Worm (Caenorhabditis elegans): ENCODE results near the gene gldi-5.

gldi-5 gene

ce11 chrIII:3734007-3734406 is 7.7 kb upstream of the gldi-5 start, which contains the start of gene F34D10.3:
F34D10.3 (plus strand) TSS chrIII:3734255.
- TF ChIP-seq C34F6.9 (tag; optimal IDR thresholded peaks at IDR 0.05) (peak; percentile 30), lsy-2 (tag; optimal IDR thresholded peaks at IDR 0.05) (peak in 1 of 2 experiments; percentile 3), elt-1 (tag; optimal IDR thresholded peaks at IDR 0.05) (no peak), crh-2 (tag; optimal IDR thresholded peaks at IDR 0.05) (no peak), unc-55 (GFP tag; optimal IDR thresholded peaks at IDR 0.05) (peak; percentile 53), nhr-129 (tag; optimal IDR thresholded peaks at IDR 0.05) (peak; percentile 16), zag-1 (tag; optimal IDR thresholded peaks at IDR 0.05) (no peak)

ce11 chrIII:3730475-3730874 is 4.2 kb upstream of the gldi-5 start, which contains the start of gene F34D10.8:
F34D10.8 (plus strand) TSS chrIII:3730775.
- TF ChIP-seq nhr-129 (tag; optimal IDR thresholded peaks at IDR 0.05) (no peak), nhr-11 (tag; optimal IDR thresholded peaks at IDR 0.05) (no peak), R02D3.7 (tag; optimal IDR thresholded peaks at IDR 0.05) (no peak), ceh-82 (tag; optimal IDR thresholded peaks at IDR 0.05) (no peak), nhr-21 (tag; optimal IDR thresholded peaks at IDR 0.05) (no peak), Y55F3AM.14 (GFP tag; optimal IDR thresholded peaks at IDR 0.05) (no peak), nhr-12 (tag; optimal IDR thresholded peaks at IDR 0.05) (no peak), dmd-4 (tag; optimal IDR thresholded peaks at IDR 0.05) (no peak), unc-62 (GFP tag; optimal IDR thresholded peaks at IDR 0.05) (no peak), C34F6.9 (tag; optimal IDR thresholded peaks at IDR 0.05) (no peak), mab-5 (tag; optimal IDR thresholded peaks at IDR 0.05) (no peak), unc-55 (GFP tag; optimal IDR thresholded peaks at IDR 0.05) (no peak), nhr-237 (tag; optimal IDR thresholded peaks at IDR 0.05) (no peak), lin-11 (tag; optimal IDR thresholded peaks at IDR 0.05) (no peak), mdl-1 (tag; optimal IDR thresholded peaks at IDR 0.05) (no peak), fos-1 (tag; optimal IDR thresholded peaks at IDR 0.05) (no peak), ceh-16 (tag; optimal IDR thresholded peaks at IDR 0.05) (no peak)

ce11 chrIII:3729520-3729919 is 3.2 kb upstream of the gldi-5 start, which contains the start of gene F34D10.9:
F34D10.9 (minus strand) TSS chrIII:3729620.
- TF ChIP-seq ztf-1 (GFP tag; conservative IDR thresholded peaks at IDR 0.05) (no peak), sem-4 (tag; optimal IDR thresholded peaks at IDR 0.05) (no peak), nhr-6 (tag; optimal IDR thresholded peaks at IDR 0.05) (no peak), alr-1 (tag; optimal IDR thresholded peaks at IDR 0.05) (no peak), lin-39 (tag; optimal IDR thresholded peaks at IDR 0.05) (no peak), ama-1 (optimal IDR thresholded peaks at IDR 0.05) (no peak), unc-55 (GFP tag; optimal IDR thresholded peaks at IDR 0.05) (no peak), nhr-10 (tag; optimal IDR thresholded peaks at IDR 0.05) (no peak), nhr-25 (tag; optimal IDR thresholded peaks at IDR 0.05) (no peak), ZK546.5 (tag; optimal IDR thresholded peaks at IDR 0.05) (no peak), zag-1 (tag; optimal IDR thresholded peaks at IDR 0.05) (no peak), R02D3.7 (tag; optimal IDR thresholded peaks at IDR 0.05) (no peak), mdl-1 (tag; optimal IDR thresholded peaks at IDR 0.05) (no peak), unc-62 (GFP tag; optimal IDR thresholded peaks at IDR 0.05) (no peak), lin-11 (tag; optimal IDR thresholded peaks at IDR 0.05) (no peak), Y55F3AM.14 (GFP tag; optimal IDR thresholded peaks at IDR 0.05) (no peak), mab-5 (tag; optimal IDR thresholded peaks at IDR 0.05) (no peak), nhr-11 (tag; optimal IDR thresholded peaks at IDR 0.05) (no peak)

- TF ChIP-seq R02D3.7 (tag; optimal IDR thresholded peaks at IDR 0.05) (no peak), ztf-4 (tag; optimal IDR thresholded peaks at IDR 0.05) (no peak), unc-62 (GFP tag; optimal IDR thresholded peaks at IDR 0.05) (no peak), nhr-6 (tag; optimal IDR thresholded peaks at IDR 0.05) (no peak), nhr-10 (tag; optimal IDR thresholded peaks at IDR 0.05) (no peak), elt-3 (tag; optimal IDR thresholded peaks at IDR 0.05) (no peak), F13H6.1 (tag; optimal IDR thresholded peaks at IDR 0.05) (no peak), lin-13 (GFP tag; optimal IDR thresholded peaks at IDR 0.05) (no peak), ztf-1 (GFP tag; conservative IDR thresholded peaks at IDR 0.05) (no peak), sma-9 (GFP tag; optimal IDR thresholded peaks at IDR 0.05) (no peak), sma-9 (tag; optimal IDR thresholded peaks at IDR 0.05) (no peak), C34F6.9 (tag; optimal IDR thresholded peaks at IDR 0.05) (no peak), nhr-21 (tag; optimal IDR thresholded peaks at IDR 0.05) (no peak), dmd-4 (tag; optimal IDR thresholded peaks at IDR 0.05) (no peak), blmp-1 (tag; optimal IDR thresholded peaks at IDR 0.05; ENCODE audit: insufficient read depth) (no peak), alr-1 (tag; optimal IDR thresholded peaks at IDR 0.05) (no peak), aly-2 (tag; optimal IDR thresholded peaks at IDR 0.05) (no peak), nhr-23 (tag; optimal IDR thresholded peaks at IDR 0.05) (no peak), zag-1 (tag; optimal IDR thresholded peaks at IDR 0.05) (no peak), ztf-11 (tag; optimal IDR thresholded peaks at IDR 0.05) (no peak)
These were observed 1.4 kb downstream of the gldi-5 start, which contains the start of gene C14B1.12 for ce11 chrIII:3724880-3725279. C14B1.12 (minus strand) TSS chrIII:3724980.
